Worm (Caenorhabditis elegans) whole organism, L1 larva: ENCODE data around the gene T05C1.2.
A peak's percentile ranks its signal among the peaks of the same experiment; 100 is the strongest.

Source experiments
- C34B4.2 ChIP-seq: sonication (generic microtip); optimal IDR thresholded peaks from 2 replicates; lab custom pipeline; 2017; ENCODE audit warnings: mild to moderate bottlenecking, missing genetic modification characterization, missing compliant biosample characterization
- F16B12.6 ChIP-seq: fragments of 150-350 bp; optimal IDR thresholded peaks from 2 replicates; lab custom pipeline; 2014; ENCODE audit warnings: missing biosample characterization, missing genetic modification characterization
- Y116A8C.19 ChIP-seq: sonication (generic microtip); optimal IDR thresholded peaks from 2 replicates; lab custom pipeline; 2016; ENCODE audit warnings: missing compliant biosample characterization, missing genetic modification characterization, borderline replicate concordance
- alr-1 ChIP-seq: fragments of 200-800 bp; sonication (Bioruptor generic); optimal IDR thresholded peaks from 2 replicates; lab custom pipeline; 2018; ENCODE audit warnings: borderline replicate concordance, mild to moderate bottlenecking, missing genetic modification characterization, missing compliant biosample characterization
- aly-2 ChIP-seq: fragments of 150-350 bp; optimal IDR thresholded peaks from 2 replicates; lab custom pipeline; 2014; ENCODE audit warnings: missing biosample characterization, missing genetic modification characterization
- ama-1 ChIP-seq: fragments of 150-350 bp; optimal IDR thresholded peaks from 2 replicates; lab custom pipeline; 2014
- blmp-1 ChIP-seq: fragments of 150-350 bp; optimal IDR thresholded peaks from 2 replicates; lab custom pipeline; 2014; ENCODE audit warnings: missing biosample characterization, missing genetic modification characterization
- ceh-63 ChIP-seq: fragments of 200-800 bp; sonication (Bioruptor generic); optimal IDR thresholded peaks from 2 replicates; lab custom pipeline; 2018; ENCODE audit warnings: mild to moderate bottlenecking, missing genetic modification characterization, missing compliant biosample characterization
- ceh-82 ChIP-seq, 3 experiments: fragments of 150-350 bp in 1 of 3; sonication (generic microtip) in 2 of 3; optimal IDR thresholded peaks; 2 replicates each; lab custom pipeline; 2014 to 2017; ENCODE audit warnings: missing biosample characterization in 3 of 3, missing genetic modification characterization in 3 of 3
- ceh-88 ChIP-seq: fragments of 200-800 bp; sonication (Bioruptor generic); IDR thresholded peaks from 2 replicates; pipeline ENCODE4 v1.3.6; 2022; ENCODE audit warnings: missing genetic modification characterization, missing compliant biosample characterization
- dpl-1 ChIP-seq, 3 experiments: fragments of 150-350 bp in 2 of 3; sonication (generic microtip) in 1 of 3; optimal IDR thresholded peaks; 2 replicates each; lab custom pipeline; 2014 to 2017; ENCODE audit warnings: missing biosample characterization in 3 of 3, missing genetic modification characterization in 3 of 3, missing genetic modification reagents in 3 of 3
- dsc-1 ChIP-seq: sonication (generic microtip); optimal IDR thresholded peaks from 2 replicates; lab custom pipeline; 2016; ENCODE audit warnings: mild to moderate bottlenecking, missing genetic modification characterization, missing compliant biosample characterization
- efl-1 ChIP-seq, 4 experiments: fragments of 150-350 bp; optimal IDR thresholded peaks in 3 of 4; peaks in 1 of 4; 1 replicate in 1 of 4; 2 replicates in 3 of 4; lab custom pipeline; 2014; ENCODE audit warnings: missing biosample characterization in 2 of 4, missing genetic modification characterization in 2 of 4, missing genetic modification reagents in 2 of 4
- egl-13 ChIP-seq: sonication (generic microtip); optimal IDR thresholded peaks from 2 replicates; lab custom pipeline; 2016; ENCODE audit warnings: missing genotype, missing genetic modification reagents, missing genetic modification characterization, missing compliant biosample characterization
- elt-2 ChIP-seq: sonication (generic microtip); optimal IDR thresholded peaks from 2 replicates; lab custom pipeline; 2016; ENCODE audit warnings: missing genetic modification characterization, mild to moderate bottlenecking, inconsistent platforms, missing compliant biosample characterization, missing genetic modification reagents
- elt-3 ChIP-seq, 6 experiments: fragments of 150-350 bp in 1 of 6; sonication (generic microtip); optimal IDR thresholded peaks; 2 replicates each; lab custom pipeline; 2017 to 2018; ENCODE audit warnings: missing biosample characterization in 6 of 6, missing genetic modification characterization in 6 of 6, inconsistent platforms in 1 of 6
- fkh-4 ChIP-seq: sonication (generic microtip); optimal IDR thresholded peaks from 2 replicates; lab custom pipeline; 2016; ENCODE audit warnings: missing compliant biosample characterization, missing genetic modification characterization, borderline replicate concordance
- fkh-8 ChIP-seq: sonication (generic microtip); optimal IDR thresholded peaks from 2 replicates; lab custom pipeline; 2016; ENCODE audit warnings: mild to moderate bottlenecking, missing genetic modification characterization, missing compliant biosample characterization
- fos-1 ChIP-seq: fragments of 150-350 bp; optimal IDR thresholded peaks from 2 replicates; lab custom pipeline; 2014; ENCODE audit warnings: missing biosample characterization, missing genetic modification characterization
- grh-1 ChIP-seq: fragments of 200-800 bp; sonication (Bioruptor generic); IDR thresholded peaks from 2 replicates; pipeline ENCODE4 v1.3.6; 2022; ENCODE audit warnings: missing genetic modification reagents, missing genetic modification characterization, missing compliant biosample characterization
- hlh-4 ChIP-seq: sonication (generic microtip); optimal IDR thresholded peaks from 2 replicates; lab custom pipeline; 2016; ENCODE audit warnings: mild to moderate bottlenecking, missing genetic modification characterization, missing compliant biosample characterization
- hpl-2 ChIP-seq: fragments of 150-350 bp; optimal IDR thresholded peaks from 2 replicates; lab custom pipeline; 2014; ENCODE audit warnings: missing biosample characterization, missing genetic modification reagents, missing genetic modification characterization
- jun-1 ChIP-seq: fragments of 150-350 bp; optimal IDR thresholded peaks from 2 replicates; lab custom pipeline; 2014; ENCODE audit warnings: missing biosample characterization, missing genetic modification reagents, missing genetic modification characterization
- lin-13 ChIP-seq: fragments of 150-350 bp; optimal IDR thresholded peaks from 2 replicates; lab custom pipeline; 2014; ENCODE audit warnings: missing biosample characterization, missing genetic modification reagents, missing genetic modification characterization
- lin-14 ChIP-seq: fragments of 200-800 bp; sonication (Bioruptor generic); optimal IDR thresholded peaks from 2 replicates; lab custom pipeline; 2018; ENCODE audit warnings: mild to moderate bottlenecking, missing genetic modification characterization, moderate library complexity, missing compliant biosample characterization
- lin-35 ChIP-seq, 2 experiments: fragments of 150-350 bp; optimal IDR thresholded peaks; 2 replicates each; lab custom pipeline; 2014; ENCODE audit warnings: missing biosample characterization in 2 of 2, missing genetic modification characterization in 2 of 2, missing genetic modification reagents in 2 of 2
- lin-39 ChIP-seq: fragments of 150-350 bp; optimal IDR thresholded peaks from 2 replicates; lab custom pipeline; 2014; ENCODE audit warnings: missing biosample characterization, missing genetic modification reagents, missing genetic modification characterization
- lir-3 ChIP-seq: sonication (generic microtip); optimal IDR thresholded peaks from 2 replicates; lab custom pipeline; 2016; ENCODE audit warnings: mild to moderate bottlenecking, missing genetic modification characterization, moderate library complexity, missing compliant biosample characterization; ENCODE audit not compliant: poor library complexity
- mdl-1 ChIP-seq, 2 experiments: fragments of 150-350 bp; optimal IDR thresholded peaks; 2 replicates each; lab custom pipeline; 2014 to 2017; ENCODE audit warnings: missing biosample characterization in 2 of 2, missing genetic modification characterization in 2 of 2, inconsistent platforms in 1 of 2
- mef-2 ChIP-seq: fragments of 150-350 bp; optimal IDR thresholded peaks from 2 replicates; lab custom pipeline; 2014; ENCODE audit warnings: missing biosample characterization, missing genetic modification characterization
- mep-1 ChIP-seq: fragments of 150-350 bp; optimal IDR thresholded peaks from 2 replicates; lab custom pipeline; 2014; ENCODE audit warnings: missing biosample characterization, missing genetic modification characterization
- nhr-12 ChIP-seq: sonication (generic microtip); optimal IDR thresholded peaks from 2 replicates; lab custom pipeline; 2017; ENCODE audit warnings: missing biosample characterization, missing genetic modification characterization
- nhr-19 ChIP-seq: fragments of 200-800 bp; sonication (Bioruptor generic); conservative IDR thresholded peaks from 2 replicates; pipeline ENCODE4 v1.3.6; 2022; ENCODE audit warnings: missing genetic modification characterization, missing compliant biosample characterization
- nhr-20 ChIP-seq: sonication (generic microtip); optimal IDR thresholded peaks from 2 replicates; lab custom pipeline; 2016; ENCODE audit warnings: mild to moderate bottlenecking, missing genetic modification characterization, missing compliant biosample characterization
- nhr-237 ChIP-seq: fragments of 150-350 bp; optimal IDR thresholded peaks from 2 replicates; lab custom pipeline; 2014; ENCODE audit warnings: missing biosample characterization, missing genetic modification characterization
- nhr-47 ChIP-seq: sonication (generic microtip); optimal IDR thresholded peaks from 2 replicates; lab custom pipeline; 2016; ENCODE audit warnings: mild to moderate bottlenecking, missing genetic modification characterization, moderate library complexity, missing compliant biosample characterization
- nhr-76 ChIP-seq: sonication (generic microtip); optimal IDR thresholded peaks from 2 replicates; lab custom pipeline; 2017; ENCODE audit warnings: missing biosample characterization, missing genetic modification characterization
- nhr-77 ChIP-seq: fragments of 150-350 bp; optimal IDR thresholded peaks from 2 replicates; lab custom pipeline; 2014; ENCODE audit warnings: missing biosample characterization, missing genetic modification characterization
- nhr-84 ChIP-seq: sonication (generic microtip); optimal IDR thresholded peaks from 2 replicates; lab custom pipeline; 2017; ENCODE audit warnings: missing biosample characterization, missing genetic modification characterization
- nhr-85 ChIP-seq: sonication (generic microtip); peaks from one replicate; lab custom pipeline; 2016; ENCODE audit warnings: missing genetic modification characterization, inconsistent platforms, missing compliant biosample characterization
- pax-3 ChIP-seq: fragments of 200-800 bp; sonication (Bioruptor generic); optimal IDR thresholded peaks from 2 replicates; lab custom pipeline; 2018; ENCODE audit warnings: mild to moderate bottlenecking, missing genetic modification characterization, moderate library complexity, missing compliant biosample characterization
- snu-23 ChIP-seq: sonication (generic microtip); optimal IDR thresholded peaks from 2 replicates; lab custom pipeline; 2016; ENCODE audit warnings: missing genetic modification characterization, missing compliant biosample characterization
- sox-4 ChIP-seq: sonication (generic microtip); optimal IDR thresholded peaks from 2 replicates; lab custom pipeline; 2016; ENCODE audit warnings: missing genetic modification characterization, missing compliant biosample characterization
- sup-37 ChIP-seq: fragments of 200-800 bp; sonication (Bioruptor generic); optimal IDR thresholded peaks from 2 replicates; lab custom pipeline; 2018; ENCODE audit warnings: mild to moderate bottlenecking, missing genetic modification characterization, missing compliant biosample characterization
- swsn-7 ChIP-seq: sonication (generic microtip); optimal IDR thresholded peaks from 2 replicates; lab custom pipeline; 2016; ENCODE audit warnings: missing genetic modification characterization, missing compliant biosample characterization
- tbx-2 ChIP-seq: sonication (generic microtip); optimal IDR thresholded peaks from 2 replicates; lab custom pipeline; 2016; ENCODE audit warnings: missing genetic modification characterization, missing compliant biosample characterization
- tlp-1 ChIP-seq: fragments of 150-350 bp; optimal IDR thresholded peaks from 2 replicates; lab custom pipeline; 2014; ENCODE audit warnings: missing biosample characterization, missing genetic modification characterization
- unc-130 ChIP-seq: fragments of 150-350 bp; optimal IDR thresholded peaks from 2 replicates; lab custom pipeline; 2017; ENCODE audit warnings: missing biosample characterization, missing genetic modification characterization, inconsistent platforms
- unc-30 ChIP-seq: sonication (generic microtip); optimal IDR thresholded peaks from 2 replicates; lab custom pipeline; 2017; ENCODE audit warnings: missing biosample characterization, missing genetic modification characterization
- unc-86 ChIP-seq: sonication (generic microtip); optimal IDR thresholded peaks from 2 replicates; lab custom pipeline; 2016; ENCODE audit warnings: missing genetic modification characterization, missing compliant biosample characterization
- vab-15 ChIP-seq: sonication (generic microtip); optimal IDR thresholded peaks from 2 replicates; lab custom pipeline; 2017; ENCODE audit warnings: missing genotype, mild to moderate bottlenecking, missing genetic modification characterization, missing compliant biosample characterization
- xbp-1 ChIP-seq: sonication (generic microtip); optimal IDR thresholded peaks from 2 replicates; lab custom pipeline; 2016; ENCODE audit warnings: missing genetic modification characterization, missing compliant biosample characterization
- zag-1 ChIP-seq: fragments of 150-350 bp; optimal IDR thresholded peaks from 2 replicates; lab custom pipeline; 2014; ENCODE audit warnings: missing biosample characterization, missing genetic modification characterization

Gene T05C1.2

DNA sequence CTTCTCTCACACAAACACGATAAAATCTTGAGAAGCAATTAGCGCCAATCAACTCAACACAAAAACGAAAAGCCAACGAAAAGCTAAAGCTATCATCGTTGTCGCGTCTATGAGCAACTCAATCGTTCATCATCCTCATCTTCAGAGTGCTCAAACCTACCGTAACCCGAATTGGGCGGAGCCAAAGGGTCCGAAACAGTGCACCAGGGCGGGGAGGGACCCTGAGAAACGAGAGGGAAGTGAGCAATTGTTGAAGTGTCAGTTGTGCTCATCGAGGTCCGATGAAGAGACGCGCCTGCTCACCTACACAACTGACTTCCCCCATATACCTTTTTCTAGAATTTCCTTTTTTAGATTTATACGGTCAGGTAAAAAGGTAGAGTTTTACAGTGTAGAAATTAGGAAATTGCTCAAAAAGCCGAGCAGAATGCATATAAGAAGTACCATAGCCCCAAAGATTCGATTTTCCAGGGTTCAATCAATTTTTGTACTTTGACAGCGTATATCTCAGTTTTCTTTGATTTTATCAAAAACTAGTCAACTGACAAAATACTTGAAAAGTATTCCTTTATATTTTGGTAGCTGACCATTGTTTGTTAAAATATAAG is 36.5 kb upstream of the T05C1.2 start, which contains the start of gene hlh-1:
Gene hlh-1 (plus strand): TSS at position 275 of the 608 bp plus-strand sequence.
- TF ChIP-seq zag-1 (tag; lab: Kevin White, UChicago) (no peak), efl-1 (optimal IDR thresholded peaks at IDR 0.05; lab: Kevin White, UChicago) (peak; percentile 16 to 18), efl-1 (GFP tag; optimal IDR thresholded peaks at IDR 0.05 in 1 of 2; lab: Kevin White, UChicago) (no peak), dsc-1 (tag; lab: Kevin White, UChicago) (no peak), dpl-1 (GFP tag; optimal IDR thresholded peaks at IDR 0.05; lab: Kevin White, UChicago) (no peak), nhr-85 (tag; lab: Kevin White, UChicago) (no peak), grh-1 (no peak), nhr-77 (tag; lab: Kevin White, UChicago) (no peak), fkh-8 (tag; lab: Kevin White, UChicago) (no peak), ama-1 (lab: Kevin White, UChicago) (no peak), fkh-4 (tag; lab: Kevin White, UChicago) (no peak), mdl-1 (tag; optimal IDR thresholded peaks at IDR 0.05; lab: Kevin White, UChicago) (no peak), mep-1 (tag; lab: Kevin White, UChicago) (no peak), ceh-63 (GFP tag; lab: Kevin White, UChicago) (no peak), hlh-4 (no peak), unc-30 (tag; lab: Kevin White, UChicago) (no peak), fos-1 (no peak), aly-2 (no peak), sup-37 (GFP tag; lab: Kevin White, UChicago) (no peak), unc-130 (tag; lab: Kevin White, UChicago) (peak; percentile 15), unc-86 (no peak), mef-2 (no peak), pax-3 (tag; lab: Kevin White, UChicago) (no peak), blmp-1 (no peak), tbx-2 (peak; percentile 18), F16B12.6 (tag; lab: Kevin White, UChicago) (no peak), elt-3 (tag; optimal IDR thresholded peaks at IDR 0.05; lab: Kevin White, UChicago) (no peak), vab-15 (tag; lab: Kevin White, UChicago) (peak; percentile 31), nhr-237 (tag; lab: Kevin White, UChicago) (no peak), nhr-47 (no peak), lin-39 (tag; lab: Kevin White, UChicago) (no peak), nhr-76 (tag; lab: Kevin White, UChicago) (no peak), Y116A8C.19 (tag; lab: Kevin White, UChicago) (no peak), lin-35 (GFP tag; optimal IDR thresholded peaks at IDR 0.05; lab: Kevin White, UChicago) (no peak), xbp-1 (tag; lab: Kevin White, UChicago) (no peak), sox-4 (no peak), C34B4.2 (tag; lab: Kevin White, UChicago) (no peak), ceh-88 (GFP tag; lab: Robert Waterston, UW) (no peak), egl-13 (tag; lab: Kevin White, UChicago) (no peak), jun-1 (tag; lab: Kevin White, UChicago) (no peak), hpl-2 (GFP tag; lab: Kevin White, UChicago) (no peak), swsn-7 (peak; percentile 23), lir-3 (tag; lab: Kevin White, UChicago) (no peak), lin-14 (GFP tag; lab: Kevin White, UChicago) (peak; percentile 72), nhr-20 (peak; percentile 21), nhr-19 (GFP tag; lab: Robert Waterston, UW) (peak; percentile 57), tlp-1 (no peak), alr-1 (tag; lab: Kevin White, UChicago) (no peak), ceh-82 (tag; optimal IDR thresholded peaks at IDR 0.05; lab: Kevin White, UChicago) (no peak), nhr-12 (tag; lab: Kevin White, UChicago) (no peak), snu-23 (GFP tag; lab: Kevin White, UChicago) (peak; percentile 53), nhr-84 (tag; lab: Kevin White, UChicago) (no peak), lin-13 (GFP tag; lab: Kevin White, UChicago) (peak; percentile 4), elt-2 (tag; lab: Kevin White, UChicago) (no peak)
